Fruit fly (Drosophila melanogaster): ENCODE measurements around the gene CG13071.

DNA sequence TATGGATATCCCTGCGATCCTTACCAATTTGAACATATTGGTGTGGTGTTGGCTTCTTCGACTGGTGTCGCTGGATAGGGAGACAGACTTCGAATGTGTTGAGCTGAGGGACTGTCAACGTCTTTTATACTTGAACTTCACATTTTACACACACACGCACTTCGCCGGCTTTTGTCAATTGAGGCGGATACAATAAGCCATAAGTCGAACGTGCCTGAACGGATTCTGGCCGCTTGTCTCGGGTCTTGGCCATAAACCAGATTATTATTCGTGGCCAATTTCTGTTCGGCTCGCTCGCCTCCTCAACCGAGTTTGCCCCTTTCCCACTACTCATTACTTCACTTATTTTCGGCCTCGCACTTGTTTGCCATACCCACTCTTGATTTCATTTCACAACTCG is 40.5 kb downstream of the CG13071 start, which contains the start of gene CG13044:
- TF ChIP-seq Clk (GFP tag; optimal IDR thresholded peaks at IDR 0.05) (no peak), CG11617 (GFP tag; optimal IDR thresholded peaks at IDR 0.05) (no peak), pad (GFP tag; optimal IDR thresholded peaks at IDR 0.05) (no peak), CG14711 (tag; optimal IDR thresholded peaks at IDR 0.05) (no peak), CG7045 (GFP tag; optimal IDR thresholded peaks at IDR 0.05) (no peak), Crg-1 (GFP tag; optimal IDR thresholded peaks at IDR 0.05) (no peak), cic (GFP tag; optimal IDR thresholded peaks at IDR 0.05) (no peak), Mnt (GFP tag; optimal IDR thresholded peaks at IDR 0.05) (no peak), CG1620 (GFP tag; optimal IDR thresholded peaks at IDR 0.05) (no peak), kay (GFP tag; ENCODE audit: borderline replicate concordance) (no peak)
